Worm (Caenorhabditis elegans) whole organism, L3 larva: ENCODE results near the gene ran-5.

ENCODE experiments used
- egl-5 ChIP-seq: fragments of 150-350 bp; optimal IDR thresholded peaks from 2 replicates; lab custom pipeline; 2017; ENCODE audit warnings: missing biosample characterization, missing genetic modification reagents, missing genetic modification characterization, inconsistent platforms
- elt-1 ChIP-seq: fragments of 150-350 bp; optimal IDR thresholded peaks from 2 replicates; lab custom pipeline; 2014; ENCODE audit warnings: missing biosample characterization, missing genetic modification characterization
- fos-1 ChIP-seq: fragments of 150-350 bp; optimal IDR thresholded peaks from 2 replicates; lab custom pipeline; 2014; ENCODE audit warnings: missing biosample characterization, missing genetic modification characterization
- lin-15B ChIP-seq: fragments of 150-350 bp; optimal IDR thresholded peaks from 2 replicates; lab custom pipeline; 2014; ENCODE audit warnings: missing biosample characterization, missing genetic modification characterization
- lsy-12 ChIP-seq: sonication (generic microtip); optimal IDR thresholded peaks from 2 replicates; lab custom pipeline; 2016; ENCODE audit warnings: mild to moderate bottlenecking, missing genetic modification characterization, missing compliant biosample characterization
- mdl-1 ChIP-seq: fragments of 150-350 bp; optimal IDR thresholded peaks from 2 replicates; lab custom pipeline; 2014; ENCODE audit warnings: missing biosample characterization, missing genetic modification characterization
- nhr-76 ChIP-seq: fragments of 150-350 bp; sonication (generic microtip); optimal IDR thresholded peaks from 5 replicates; lab custom pipeline; 2014; ENCODE audit warnings: missing biosample characterization, missing genetic modification characterization
- pha-4 ChIP-seq: fragments of 150-350 bp; optimal IDR thresholded peaks from 2 replicates; lab custom pipeline; 2014; ENCODE audit warnings: missing biosample characterization, missing genetic modification reagents, missing genetic modification characterization
- snpc-4 ChIP-seq: fragments of 150-350 bp; optimal IDR thresholded peaks from 2 replicates; lab custom pipeline; 2014; ENCODE audit warnings: missing biosample characterization, missing genetic modification characterization
- tbx-2 ChIP-seq: sonication (generic microtip); optimal IDR thresholded peaks from 2 replicates; lab custom pipeline; 2016; ENCODE audit warnings: mild to moderate bottlenecking, missing genetic modification characterization, missing compliant biosample characterization
- ztf-4 ChIP-seq: fragments of 150-350 bp; optimal IDR thresholded peaks from 2 replicates; lab custom pipeline; 2014; ENCODE audit warnings: missing biosample characterization, missing genetic modification characterization

DNA sequence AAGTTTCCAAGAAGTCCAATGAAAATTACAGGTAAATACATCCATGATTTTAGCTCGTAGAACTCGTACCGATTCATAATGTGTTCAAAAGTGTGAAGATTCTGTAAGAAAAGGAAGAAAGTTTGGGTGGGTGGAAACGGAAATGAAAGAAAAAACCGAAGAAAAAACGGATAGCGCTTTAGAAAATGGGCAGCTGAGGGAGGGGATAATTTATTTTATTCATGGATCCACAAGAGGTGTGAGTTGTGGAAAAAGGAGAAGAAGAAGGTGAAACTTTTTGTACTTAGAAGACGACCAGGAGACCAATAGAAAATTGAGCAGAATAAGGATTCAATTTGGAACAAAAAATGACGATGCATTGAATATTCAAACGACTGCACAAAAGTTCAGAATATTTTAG lies 16.8 kb upstream of the ran-5 start, which contains the start of gene frpr-16:
- no peak for TF ChIP-seq tbx-2 (tag; lab: Kevin White, UChicago)
- TF ChIP-seq lin-15B (tag; lab: Kevin White, UChicago) = no peak
- TF ChIP-seq mdl-1 (tag; lab: Kevin White, UChicago) = no peak
- no peak for TF ChIP-seq lsy-12
- no peak for TF ChIP-seq nhr-76 (tag; lab: Kevin White, UChicago)
- no peak for TF ChIP-seq ztf-4 (tag; lab: Kevin White, UChicago)
- TF ChIP-seq elt-1 (tag; lab: Kevin White, UChicago) = no peak
- TF ChIP-seq fos-1 (tag; lab: Kevin White, UChicago) = no peak
- no peak for TF ChIP-seq pha-4 (tag; lab: Kevin White, UChicago)
- no peak for TF ChIP-seq egl-5 (tag; lab: Kevin White, UChicago)
- no peak for TF ChIP-seq snpc-4 (tag; lab: Kevin White, UChicago)
